Fruit fly (Drosophila melanogaster) whole organism, embryonic: ENCODE results near the gene EMC5.
A peak's percentile ranks its signal among the peaks of the same experiment; 100 is the strongest.

Experiments used
- Antp ChIP-seq: fragments of 200-800 bp; sonication (Bioruptor generic); optimal IDR thresholded peaks from 3 replicates; lab custom pipeline; 2016; ENCODE audit warnings: missing biosample characterization, missing genetic modification characterization
- Atf-2 ChIP-seq: fragments of 200-800 bp; sonication (Bioruptor generic); optimal IDR thresholded peaks from 2 replicates; lab custom pipeline; 2016; ENCODE audit warnings: missing biosample characterization, missing genetic modification characterization
- CG10366 ChIP-seq: fragments of 200-800 bp; sonication (Bioruptor generic); IDR thresholded peaks from 2 replicates; pipeline ENCODE4 v1.3.6; 2022; ENCODE audit warnings: missing biosample characterization, missing genetic modification characterization
- CG10543 ChIP-seq: fragments of 200-800 bp; sonication (Bioruptor generic); optimal IDR thresholded peaks from 3 replicates; lab custom pipeline; 2017; ENCODE audit warnings: missing biosample characterization, mild to moderate bottlenecking, missing genetic modification characterization, moderate library complexity
- CG13775 ChIP-seq: fragments of 200-800 bp; sonication (Bioruptor generic); optimal IDR thresholded peaks from 3 replicates; lab custom pipeline; 2017; ENCODE audit warnings: missing biosample characterization, mild to moderate bottlenecking, missing genetic modification characterization
- CG14441 ChIP-seq: fragments of 200-800 bp; sonication (Bioruptor generic); IDR thresholded peaks from 2 replicates; pipeline ENCODE4 v1.3.6; 2022; ENCODE audit warnings: missing biosample characterization, missing genetic modification characterization
- CG15011 ChIP-seq: fragments of 200-800 bp; sonication (Bioruptor generic); optimal IDR thresholded peaks from 3 replicates; lab custom pipeline; 2018; ENCODE audit warnings: missing biosample characterization, mild to moderate bottlenecking, missing genetic modification characterization
- CG1529 ChIP-seq: fragments of 200-800 bp; sonication (Bioruptor generic); optimal IDR thresholded peaks from 3 replicates; lab custom pipeline; 2018; ENCODE audit warnings: missing biosample characterization, missing genetic modification characterization
- CG1603 ChIP-seq: fragments of 200-800 bp; sonication (Bioruptor generic); optimal IDR thresholded peaks from 2 replicates; lab custom pipeline; 2019; ENCODE audit warnings: missing biosample characterization, mild to moderate bottlenecking, missing genetic modification characterization, moderate library complexity
- CG16779 ChIP-seq: fragments of 200-800 bp; sonication (Bioruptor generic); IDR thresholded peaks from 2 replicates; pipeline ENCODE4 v1.3.6; 2022; ENCODE audit warnings: missing biosample characterization, missing genetic modification characterization
- CG16815 ChIP-seq: fragments of 200-800 bp; sonication (Bioruptor generic); optimal IDR thresholded peaks from 3 replicates; lab custom pipeline; 2017; ENCODE audit warnings: missing biosample characterization, mild to moderate bottlenecking, missing genetic modification characterization
- CG17829 ChIP-seq: fragments of 200-800 bp; optimal IDR thresholded peaks from 2 replicates; lab custom pipeline; 2019; ENCODE audit warnings: missing biosample characterization, mild to moderate bottlenecking, missing genetic modification characterization, moderate library complexity
- CG17912 ChIP-seq: fragments of 200-800 bp; sonication (Bioruptor generic); optimal IDR thresholded peaks from 2 replicates; lab custom pipeline; 2018; ENCODE audit warnings: missing biosample characterization, mild to moderate bottlenecking, missing genetic modification characterization
- CG18262 ChIP-seq: fragments of 200-800 bp; optimal IDR thresholded peaks from 3 replicates; lab custom pipeline; 2019; ENCODE audit warnings: missing biosample characterization, mild to moderate bottlenecking, missing genetic modification characterization, moderate library complexity
- CG18619 ChIP-seq: fragments of 200-800 bp; sonication (Bioruptor generic); optimal IDR thresholded peaks from 3 replicates; lab custom pipeline; 2017; ENCODE audit warnings: missing biosample characterization, mild to moderate bottlenecking, missing genetic modification characterization
- CG31441 ChIP-seq: fragments of 200-800 bp; sonication (Bioruptor generic); IDR thresholded peaks from 2 replicates; pipeline ENCODE4 v1.3.6; 2022; ENCODE audit warnings: missing biosample characterization, missing genetic modification characterization
- CG4282 ChIP-seq: fragments of 200-800 bp; sonication (Bioruptor generic); optimal IDR thresholded peaks from 2 replicates; lab custom pipeline; 2016; ENCODE audit warnings: missing biosample characterization, missing genetic modification characterization
- CG4328 ChIP-seq: fragments of 200-800 bp; sonication (Bioruptor generic); optimal IDR thresholded peaks from 3 replicates; lab custom pipeline; 2017; ENCODE audit warnings: missing biosample characterization, missing genetic modification reagents, missing genetic modification characterization
- CG5245 ChIP-seq: fragments of 200-800 bp; sonication (Bioruptor generic); optimal IDR thresholded peaks from 3 replicates; lab custom pipeline; 2016; ENCODE audit warnings: missing biosample characterization, missing genetic modification characterization
- CG7839 ChIP-seq: fragments of 200-800 bp; sonication (Bioruptor generic); optimal IDR thresholded peaks from 3 replicates; lab custom pipeline; 2018; ENCODE audit warnings: missing biosample characterization, mild to moderate bottlenecking, missing genetic modification characterization, moderate library complexity
- CG8765 ChIP-seq: fragments of 200-800 bp; sonication (Bioruptor generic); IDR thresholded peaks from 2 replicates; pipeline ENCODE4 v1.3.6; 2022; ENCODE audit warnings: missing biosample characterization, missing genetic modification characterization
- CG9215 ChIP-seq: fragments of 200-800 bp; sonication (Bioruptor generic); IDR thresholded peaks from 2 replicates; pipeline ENCODE4 v1.3.6; 2022; ENCODE audit warnings: missing biosample characterization, missing genetic modification characterization
- D19A ChIP-seq: fragments of 200-800 bp; optimal IDR thresholded peaks from 3 replicates; lab custom pipeline; 2019; ENCODE audit warnings: missing biosample characterization, mild to moderate bottlenecking, missing genetic modification characterization, moderate library complexity
- E2f1 ChIP-seq: fragments of 200-800 bp; sonication (Bioruptor generic); IDR thresholded peaks from 2 replicates; pipeline ENCODE4 v1.3.6; 2022; ENCODE audit warnings: missing biosample characterization, missing genetic modification characterization
- E2f2 ChIP-seq: fragments of 200-800 bp; sonication (Bioruptor generic); IDR thresholded peaks from 2 replicates; pipeline ENCODE4 v1.3.6; 2022; ENCODE audit warnings: missing biosample characterization, missing genetic modification characterization
- Fer1 ChIP-seq: fragments of 200-800 bp; sonication (Bioruptor generic); optimal IDR thresholded peaks from 2 replicates; lab custom pipeline; 2017; ENCODE audit warnings: missing biosample characterization, mild to moderate bottlenecking, missing genetic modification characterization
- Gug ChIP-seq: fragments of 200-800 bp; sonication (Bioruptor generic); IDR thresholded peaks from 4 replicates; pipeline ENCODE4 v1.3.6; 2022; ENCODE audit warnings: missing biosample characterization, missing genetic modification characterization
- HLH4C ChIP-seq: fragments of 200-800 bp; sonication (Bioruptor generic); IDR thresholded peaks from 3 replicates; pipeline ENCODE4 v1.3.6; 2022; ENCODE audit warnings: missing biosample characterization, missing genetic modification characterization; ENCODE audit not compliant: partially characterized antibody
- Hand ChIP-seq: fragments of 200-800 bp; sonication (Bioruptor generic); optimal IDR thresholded peaks from 2 replicates; lab custom pipeline; 2017; ENCODE audit warnings: mild to moderate bottlenecking, missing biosample characterization, missing genetic modification reagents, missing genetic modification characterization
- HmgD ChIP-seq: fragments of 200-800 bp; sonication (Bioruptor generic); optimal IDR thresholded peaks from 3 replicates; lab custom pipeline; 2016; ENCODE audit warnings: missing biosample characterization, missing genetic modification characterization
- Optix ChIP-seq: fragments of 200-800 bp; sonication (Bioruptor generic); IDR thresholded peaks from 3 replicates; pipeline ENCODE4 v1.3.6; 2022; ENCODE audit warnings: missing biosample characterization, missing genetic modification characterization
- Ptx1 ChIP-seq: fragments of 200-800 bp; sonication (Bioruptor generic); IDR thresholded peaks from 2 replicates; pipeline ENCODE4 v1.3.6; 2022; ENCODE audit warnings: missing biosample characterization, missing genetic modification characterization
- Sin3A ChIP-seq: fragments of >200 bp; optimal IDR thresholded peaks from 2 replicates; lab custom pipeline; 2018
- Sox102F ChIP-seq: fragments of 200-800 bp; sonication (Bioruptor generic); optimal IDR thresholded peaks from 2 replicates; lab custom pipeline; 2018; ENCODE audit warnings: missing biosample characterization, mild to moderate bottlenecking, missing genetic modification characterization, moderate library complexity
- Xrp1 ChIP-seq: fragments of 200-800 bp; sonication (Bioruptor generic); IDR thresholded peaks from 2 replicates; pipeline ENCODE4 v1.3.6; 2022; ENCODE audit warnings: missing biosample characterization, missing genetic modification characterization
- ac ChIP-seq: fragments of 200-800 bp; sonication (Bioruptor generic); optimal IDR thresholded peaks from 3 replicates; lab custom pipeline; 2017; ENCODE audit warnings: missing biosample characterization, mild to moderate bottlenecking, missing genetic modification characterization
- bcd ChIP-seq: fragments of 200-800 bp; sonication (Bioruptor generic); optimal IDR thresholded peaks from 2 replicates; lab custom pipeline; 2017; ENCODE audit warnings: missing biosample characterization, mild to moderate bottlenecking, missing genetic modification characterization
- chm ChIP-seq: fragments of 200-800 bp; sonication (Bioruptor generic); IDR thresholded peaks from 2 replicates; pipeline ENCODE4 v1.3.6; 2022; ENCODE audit warnings: missing biosample characterization, missing genetic modification characterization
- chn ChIP-seq: fragments of 200-800 bp; sonication (Bioruptor generic); optimal IDR thresholded peaks from 2 replicates; lab custom pipeline; 2016; ENCODE audit warnings: missing biosample characterization, missing genetic modification characterization
- gro ChIP-seq: fragments of 200-800 bp; sonication (Bioruptor generic); optimal IDR thresholded peaks from 2 replicates; lab custom pipeline; 2016; ENCODE audit warnings: missing biosample characterization, missing genetic modification characterization
- gt ChIP-seq: fragments of 200-800 bp; sonication (Bioruptor generic); IDR thresholded peaks from 2 replicates; pipeline ENCODE4 v1.3.6; 2022; ENCODE audit warnings: missing biosample characterization, missing genetic modification characterization
- her ChIP-seq: fragments of 200-800 bp; sonication (Bioruptor generic); optimal IDR thresholded peaks from 2 replicates; lab custom pipeline; 2016; ENCODE audit warnings: missing biosample characterization, missing genetic modification characterization
- lbe ChIP-seq: fragments of 200-800 bp; sonication (Bioruptor generic); optimal IDR thresholded peaks from 2 replicates; lab custom pipeline; 2016; ENCODE audit warnings: missing biosample characterization, mild to moderate bottlenecking, missing genetic modification characterization
- maf-S ChIP-seq: fragments of 200-800 bp; sonication (Bioruptor generic); optimal IDR thresholded peaks from 2 replicates; lab custom pipeline; 2016; ENCODE audit warnings: missing biosample characterization, missing genetic modification characterization
- nerfin-1 ChIP-seq: fragments of 200-800 bp; sonication (Bioruptor generic); optimal IDR thresholded peaks from 3 replicates; lab custom pipeline; 2019; ENCODE audit warnings: missing biosample characterization, mild to moderate bottlenecking, missing genetic modification characterization, moderate library complexity
- oc ChIP-seq: fragments of 200-800 bp; sonication (Bioruptor generic); optimal IDR thresholded peaks from 2 replicates; lab custom pipeline; 2018; ENCODE audit warnings: missing biosample characterization, mild to moderate bottlenecking, missing genetic modification characterization, moderate library complexity
- pfk ChIP-seq: fragments of 200-800 bp; sonication (Bioruptor generic); optimal IDR thresholded peaks from 2 replicates; lab custom pipeline; 2018; ENCODE audit warnings: missing biosample characterization, mild to moderate bottlenecking, missing genetic modification characterization, moderate library complexity
- pnt ChIP-seq: fragments of 200-800 bp; sonication (Bioruptor generic); optimal IDR thresholded peaks from 3 replicates; lab custom pipeline; 2016; ENCODE audit warnings: missing biosample characterization, missing genetic modification characterization
- rib ChIP-seq: fragments of 200-800 bp; sonication (Bioruptor generic); IDR thresholded peaks from 2 replicates; pipeline ENCODE4 v1.3.6; 2022; ENCODE audit warnings: missing biosample characterization, missing genetic modification characterization
- sisA ChIP-seq: fragments of 200-800 bp; sonication (Bioruptor generic); IDR thresholded peaks from 2 replicates; pipeline ENCODE4 v1.3.6; 2022; ENCODE audit warnings: missing biosample characterization, missing genetic modification characterization
- slbo ChIP-seq: fragments of 200-800 bp; sonication (Bioruptor generic); IDR thresholded peaks from 2 replicates; pipeline ENCODE4 v1.3.6; 2022; ENCODE audit warnings: missing biosample characterization, missing genetic modification characterization

Gene EMC5

dm6 chr2L:19011895-19012645 is 24.6 kb downstream of the EMC5 start (continued):
- TF ChIP-seq Fer1 (GFP tag; lab: Kevin White, UChicago) (peak; percentile 89), lbe (GFP tag; lab: Kevin White, UChicago) (no peak), chm (GFP tag; lab: Robert Waterston, UW) (peak; percentile 79), CG13775 (GFP tag; lab: Kevin White, UChicago) (peak; percentile 75), gro (GFP tag; lab: Kevin White, UChicago) (peak; percentile 81), gt (GFP tag; lab: Robert Waterston, UW) (0 out of 2 replicates have a peak, but pooled peaks have one; percentile 36), CG18262 (tag; lab: Kevin White, UChicago) (peak; percentile 75), D19A (tag; lab: Kevin White, UChicago) (peak; percentile 69), bcd (GFP tag; lab: Kevin White, UChicago) (peak; percentile 84), CG4328 (GFP tag; lab: Kevin White, UChicago) (no peak), CG4282 (GFP tag; lab: Kevin White, UChicago) (no peak), rib (GFP tag; lab: Robert Waterston, UW) (no peak), E2f1 (peak; percentile 86), CG15011 (peak; percentile 71), CG9215 (GFP tag; lab: Robert Waterston, UW) (peak; percentile 78), CG10366 (GFP tag; lab: Robert Waterston, UW) (peak; percentile 88), HLH4C (GFP tag; lab: Robert Waterston, UW) (no peak), slbo (GFP tag; lab: Robert Waterston, UW) (peak; percentile 93), sisA (GFP tag; lab: Robert Waterston, UW) (peak; percentile 87), Ptx1 (GFP tag; lab: Robert Waterston, UW) (peak; percentile 91), oc (tag; lab: Kevin White, UChicago) (peak; percentile 57), Optix (GFP tag; lab: Robert Waterston, UW) (peak; percentile 88), Sox102F (peak; percentile 81), Antp (GFP tag; lab: Kevin White, UChicago) (peak; percentile 86), E2f2 (peak; percentile 55), CG31441 (GFP tag; lab: Robert Waterston, UW) (peak; percentile 80), HmgD (GFP tag; lab: Kevin White, UChicago) (peak; percentile 59), Atf-2 (peak; percentile 76), CG10543 (peak; percentile 73), maf-S (peak; percentile 83), her (GFP tag; lab: Kevin White, UChicago) (peak; percentile 84), chn (peak; percentile 74), Gug (GFP tag; lab: Robert Waterston, UW) (peak; percentile 84), CG17829 (tag; lab: Kevin White, UChicago) (peak; percentile 67), CG1529 (peak; percentile 67), Xrp1 (GFP tag; lab: Robert Waterston, UW) (peak; percentile 84), ac (GFP tag; lab: Kevin White, UChicago) (no peak), Hand (GFP tag; lab: Kevin White, UChicago) (peak; percentile 88), CG8765 (GFP tag; lab: Robert Waterston, UW) (peak; percentile 27; the same call in 1 of the 2 replicates), pfk (no peak), CG1603 (tag; lab: Kevin White, UChicago) (peak; percentile 85), CG16779 (peak; percentile 10; the same call in 1 of the 2 replicates), CG18619 (GFP tag; lab: Kevin White, UChicago) (peak; percentile 75), CG16815 (GFP tag; lab: Kevin White, UChicago) (peak; percentile 66), CG14441 (peak; percentile 82), pnt (GFP tag; lab: Kevin White, UChicago) (peak; percentile 85), CG7839 (tag; lab: Kevin White, UChicago) (peak; percentile 89), CG5245 (GFP tag; lab: Kevin White, UChicago) (peak; percentile 63), Sin3A (lab: Kevin White, UChicago) (no peak), CG17912 (GFP tag; lab: Kevin White, UChicago) (no peak), nerfin-1 (peak; percentile 34)
